Worm (Caenorhabditis elegans): Measurements from ENCODE around the gene Y22D7AR.7.

DNA sequence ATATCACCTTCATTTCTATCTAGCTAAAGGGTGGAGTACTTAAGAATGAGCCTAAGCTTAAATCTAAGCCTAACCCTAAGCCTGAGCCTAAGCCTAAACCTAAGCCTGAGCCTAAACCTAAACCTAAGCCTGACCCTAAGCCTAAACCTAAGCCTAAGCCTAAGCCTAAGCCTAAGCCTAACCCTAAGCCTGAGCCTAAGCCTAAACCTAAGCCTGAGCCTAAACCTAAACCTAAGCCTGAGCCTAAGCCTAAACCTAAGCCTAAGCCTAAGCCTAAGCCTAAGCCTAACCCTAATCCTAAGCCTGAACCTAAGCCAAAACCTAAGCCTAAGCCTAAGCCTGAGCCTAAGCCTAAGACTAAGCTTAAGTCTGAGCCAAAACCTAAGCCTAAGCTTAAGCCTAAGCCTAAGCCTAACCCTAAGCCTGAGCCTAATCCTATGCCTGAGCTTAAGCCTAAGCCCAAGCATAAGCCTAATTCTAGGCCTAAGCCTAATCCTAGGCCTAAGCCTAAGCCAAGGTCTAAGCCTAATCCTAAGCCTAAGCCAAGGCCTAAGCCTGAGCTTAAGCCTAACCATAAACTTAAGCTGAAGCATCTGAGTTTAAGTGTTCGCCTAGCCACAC lies 26.2 kb upstream of the Y22D7AR.7 start:
- TF ChIP-seq pha-4 (tag; optimal IDR thresholded peaks at IDR 0.05) = no peak
- no peak for TF ChIP-seq snpc-4 (tag; optimal IDR thresholded peaks at IDR 0.05)
- TF ChIP-seq nhr-28 (tag; optimal IDR thresholded peaks at IDR 0.05) = no peak
- no peak for TF ChIP-seq blmp-1 (tag; optimal IDR thresholded peaks at IDR 0.05)
- TF ChIP-seq elt-3 (tag; optimal IDR thresholded peaks at IDR 0.05) = no peak
- no peak for TF ChIP-seq nhr-76 (tag; optimal IDR thresholded peaks at IDR 0.05)
- no peak for TF ChIP-seq unc-120 (tag; optimal IDR thresholded peaks at IDR 0.05; ENCODE audit: poor library complexity, severe bottlenecking)
- TF ChIP-seq elt-1 (tag; optimal IDR thresholded peaks at IDR 0.05; ENCODE audit: borderline replicate concordance, insufficient read depth) = no peak
- TF ChIP-seq unc-62 (GFP tag; optimal IDR thresholded peaks at IDR 0.05) = no peak
- TF ChIP-seq ces-1 (GFP tag; optimal IDR thresholded peaks at IDR 0.05) = no peak
- TF ChIP-seq lsy-2 (tag; optimal IDR thresholded peaks at IDR 0.05) = no peak

Measured in whole organism, mixed stage, embryonic.